Worm (Caenorhabditis elegans): Measurements from ENCODE around the gene nhr-148.

Gene nhr-148

ce11 chrV:7352186-7353053 lies 10.5 kb downstream of the nhr-148 start, which contains the start of the genes srh-231 and srh-275:
Gene srh-231, minus strand, starts transcription at chrV:7352236.
Gene srh-275, plus strand, starts transcription at chrV:7353003.
- TF ChIP-seq klf-2 (GFP tag; conservative IDR thresholded peaks at IDR 0.05) (no peak), ref-1 (GFP tag; conservative IDR thresholded peaks at IDR 0.05) (no peak), tab-1 (GFP tag; IDR thresholded peaks at IDR 0.05) (no peak), ztf-29 (GFP tag; IDR thresholded peaks at IDR 0.05) (no peak), T22C8.4 (GFP tag; IDR thresholded peaks at IDR 0.05) (no peak), cog-1 (tag; optimal IDR thresholded peaks at IDR 0.05) (no peak), flt-1 (GFP tag; IDR thresholded peaks at IDR 0.05) (no peak)

ce11 chrV:7353602-7354001 lies 11.6 kb downstream of the nhr-148 start:
- no peak for TF ChIP-seq med-1 (GFP tag; optimal IDR thresholded peaks at IDR 0.05; ENCODE audit: insufficient read depth)
- TF ChIP-seq ref-1 (GFP tag; conservative IDR thresholded peaks at IDR 0.05) = no peak
- no peak for TF ChIP-seq flt-1 (GFP tag; IDR thresholded peaks at IDR 0.05)
- no peak for TF ChIP-seq klf-2 (GFP tag; conservative IDR thresholded peaks at IDR 0.05)
- no peak for TF ChIP-seq ztf-23 (GFP tag; IDR thresholded peaks at IDR 0.05)
- no peak for TF ChIP-seq ztf-29 (GFP tag; IDR thresholded peaks at IDR 0.05)
- no peak for TF ChIP-seq tab-1 (GFP tag; IDR thresholded peaks at IDR 0.05)
- no peak for TF ChIP-seq T22C8.4 (GFP tag; IDR thresholded peaks at IDR 0.05)
- no peak for TF ChIP-seq cog-1 (tag; optimal IDR thresholded peaks at IDR 0.05)

- TF ChIP-seq ztf-23 (GFP tag; IDR thresholded peaks at IDR 0.05) = no peak
Measured at ce11 chrV:7355464-7355863, 13.5 kb downstream of the nhr-148 start, which contains the start of gene tag-293. Gene tag-293, minus strand, starts transcription at chrV:7355564.

ce11 chrV:7356684-7357083 lies 14.7 kb downstream of the nhr-148 start, which contains the start of gene C03G6.21:
Gene C03G6.21, minus strand, starts transcription at chrV:7356784.
- TF ChIP-seq flt-1 (GFP tag; IDR thresholded peaks at IDR 0.05) (no peak), cog-1 (tag; optimal IDR thresholded peaks at IDR 0.05) (no peak), ztf-23 (GFP tag; IDR thresholded peaks at IDR 0.05) (no peak), ref-1 (GFP tag; conservative IDR thresholded peaks at IDR 0.05) (no peak), klf-2 (GFP tag; conservative IDR thresholded peaks at IDR 0.05) (no peak), med-1 (GFP tag; optimal IDR thresholded peaks at IDR 0.05; ENCODE audit: insufficient read depth) (no peak), tab-1 (GFP tag; IDR thresholded peaks at IDR 0.05) (no peak), T22C8.4 (GFP tag; IDR thresholded peaks at IDR 0.05) (no peak), ztf-29 (GFP tag; IDR thresholded peaks at IDR 0.05) (no peak)

ce11 chrV:7357132-7357531 lies 15.2 kb downstream of the nhr-148 start, which contains the start of gene C03G6.6:
Gene C03G6.6, plus strand, starts transcription at chrV:7357432.
- TF ChIP-seq ztf-29 (GFP tag; IDR thresholded peaks at IDR 0.05) (no peak), tab-1 (GFP tag; IDR thresholded peaks at IDR 0.05) (no peak), flt-1 (GFP tag; IDR thresholded peaks at IDR 0.05) (no peak), klf-2 (GFP tag; conservative IDR thresholded peaks at IDR 0.05) (no peak), ztf-23 (GFP tag; IDR thresholded peaks at IDR 0.05) (no peak), ref-1 (GFP tag; conservative IDR thresholded peaks at IDR 0.05) (no peak), med-1 (GFP tag; optimal IDR thresholded peaks at IDR 0.05; ENCODE audit: insufficient read depth) (no peak), T22C8.4 (GFP tag; IDR thresholded peaks at IDR 0.05) (no peak), cog-1 (tag; optimal IDR thresholded peaks at IDR 0.05) (no peak)

- TF ChIP-seq ztf-29 (GFP tag; IDR thresholded peaks at IDR 0.05) (no peak), ztf-23 (GFP tag; IDR thresholded peaks at IDR 0.05) (no peak), med-1 (GFP tag; optimal IDR thresholded peaks at IDR 0.05; ENCODE audit: insufficient read depth) (no peak), klf-2 (GFP tag; conservative IDR thresholded peaks at IDR 0.05) (no peak), ref-1 (GFP tag; conservative IDR thresholded peaks at IDR 0.05) (no peak), tab-1 (GFP tag; IDR thresholded peaks at IDR 0.05) (no peak), cog-1 (tag; optimal IDR thresholded peaks at IDR 0.05) (no peak), T22C8.4 (GFP tag; IDR thresholded peaks at IDR 0.05) (no peak), flt-1 (GFP tag; IDR thresholded peaks at IDR 0.05) (no peak)
Measured at ce11 chrV:7361673-7362072, 19.7 kb downstream of the nhr-148 start, which contains the start of gene cyp-35A1. Gene cyp-35A1, minus strand, starts transcription at chrV:7361773.

ce11 chrV:7364059-7364458 lies 22.1 kb downstream of the nhr-148 start, which contains the start of gene cyp-35A2:
Gene cyp-35A2, minus strand, starts transcription at chrV:7364182.
- TF ChIP-seq cog-1 (tag; optimal IDR thresholded peaks at IDR 0.05) (no peak), med-1 (GFP tag; optimal IDR thresholded peaks at IDR 0.05; ENCODE audit: insufficient read depth) (no peak), ztf-29 (GFP tag; IDR thresholded peaks at IDR 0.05) (no peak), ztf-23 (GFP tag; IDR thresholded peaks at IDR 0.05) (no peak), flt-1 (GFP tag; IDR thresholded peaks at IDR 0.05) (no peak), klf-2 (GFP tag; conservative IDR thresholded peaks at IDR 0.05) (no peak), tab-1 (GFP tag; IDR thresholded peaks at IDR 0.05) (no peak), ref-1 (GFP tag; conservative IDR thresholded peaks at IDR 0.05) (no peak), T22C8.4 (GFP tag; IDR thresholded peaks at IDR 0.05) (no peak)

- TF ChIP-seq ztf-23 (GFP tag; IDR thresholded peaks at IDR 0.05) (no peak), ztf-29 (GFP tag; IDR thresholded peaks at IDR 0.05) (no peak), T22C8.4 (GFP tag; IDR thresholded peaks at IDR 0.05) (no peak), flt-1 (GFP tag; IDR thresholded peaks at IDR 0.05) (no peak), ref-1 (GFP tag; conservative IDR thresholded peaks at IDR 0.05) (no peak)
Measured at ce11 chrV:7364951-7365350, 23.0 kb downstream of the nhr-148 start, which contains the start of gene exc-13. Gene exc-13, plus strand, starts transcription at chrV:7365251.

- TF ChIP-seq klf-2 (GFP tag; conservative IDR thresholded peaks at IDR 0.05) = no peak
- no peak for TF ChIP-seq ztf-23 (GFP tag; IDR thresholded peaks at IDR 0.05)
- no peak for TF ChIP-seq ztf-29 (GFP tag; IDR thresholded peaks at IDR 0.05)
- TF ChIP-seq T22C8.4 (GFP tag; IDR thresholded peaks at IDR 0.05) = no peak
- no peak for TF ChIP-seq flt-1 (GFP tag; IDR thresholded peaks at IDR 0.05)
- no peak for TF ChIP-seq cog-1 (tag; optimal IDR thresholded peaks at IDR 0.05)
Measured at ce11 chrV:7369578-7369977, 27.6 kb downstream of the nhr-148 start, which contains the start of gene srj-14. Gene srj-14, plus strand, starts transcription at chrV:7369708.

Data from whole organism, midembryonic.